Worm (Caenorhabditis elegans): ENCODE results near the gene pgam-5.
A peak's percentile ranks its signal among the peaks of the same experiment; 100 is the strongest.

Gene pgam-5

DNA sequence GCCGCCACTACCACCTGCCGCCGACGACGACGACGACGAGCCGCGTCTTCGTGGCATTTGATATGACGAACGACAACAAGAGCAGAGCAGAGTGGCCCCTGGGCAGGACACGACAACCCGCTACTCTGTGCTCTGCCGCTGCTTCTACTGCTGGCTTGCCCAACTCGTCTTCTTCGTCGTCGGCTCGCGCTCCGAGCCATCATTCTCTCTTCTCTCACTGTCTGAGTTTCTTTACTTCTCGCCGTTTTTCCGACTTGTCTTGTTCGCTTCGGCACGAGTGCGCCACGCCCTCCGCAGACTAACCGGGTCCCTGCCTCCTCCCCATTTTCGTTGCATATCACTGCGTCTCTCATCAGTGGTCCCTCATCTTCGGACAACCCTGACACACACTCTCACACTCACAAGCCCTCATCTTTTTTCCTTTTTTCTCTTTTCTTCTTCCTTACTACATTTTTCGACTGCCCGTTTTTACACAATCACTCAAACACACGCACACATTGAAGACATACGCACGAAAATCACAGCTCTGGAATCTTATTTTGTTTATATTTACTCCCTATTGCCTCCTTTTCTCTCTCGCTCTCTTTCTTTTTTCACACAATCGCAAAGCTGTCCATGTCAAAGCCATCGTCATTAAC is 43.6 kb upstream of the pgam-5 start (continued):
- TF ChIP-seq ceh-58 (GFP tag; IDR thresholded peaks at IDR 0.05): no peak
- no peak for TF ChIP-seq B0261.1 (tag; optimal IDR thresholded peaks at IDR 0.05)
- no peak for TF ChIP-seq D2030.7 (GFP tag; IDR thresholded peaks at IDR 0.05)
- no peak for TF ChIP-seq nfyb-1 (GFP tag; IDR thresholded peaks at IDR 0.05)
- no peak for TF ChIP-seq hrde-1 (tag; optimal IDR thresholded peaks at IDR 0.05; ENCODE audit: borderline replicate concordance)
- TF ChIP-seq rpc-1 (optimal IDR thresholded peaks at IDR 0.05): no peak
- no peak for TF ChIP-seq rpc-1 (tag; optimal IDR thresholded peaks at IDR 0.05)
- no peak for TF ChIP-seq C17E4.6 (GFP tag; IDR thresholded peaks at IDR 0.05)
- TF ChIP-seq B0336.3 (GFP tag; IDR thresholded peaks at IDR 0.05): no peak
- TF ChIP-seq ztf-26 (tag; optimal IDR thresholded peaks at IDR 0.05): no peak
- TF ChIP-seq attf-5 (GFP tag; optimal IDR thresholded peaks at IDR 0.05): peak; percentile 37
- no peak for TF ChIP-seq madf-10 (tag; optimal IDR thresholded peaks at IDR 0.05)
- no peak for TF ChIP-seq ztf-22 (GFP tag; optimal IDR thresholded peaks at IDR 0.05)
- no peak for TF ChIP-seq ztf-18 (tag; optimal IDR thresholded peaks at IDR 0.05)
- no peak for TF ChIP-seq snpc-4 (GFP tag; optimal IDR thresholded peaks at IDR 0.05)
- peak in 1 of 4 experiments; percentile 10 for TF ChIP-seq snpc-4 (tag; optimal IDR thresholded peaks at IDR 0.05)
- TF ChIP-seq ceh-91 (GFP tag; IDR thresholded peaks at IDR 0.05): no peak
- TF ChIP-seq Y79H2A.3 (GFP tag; conservative IDR thresholded peaks at IDR 0.05): no peak
- no peak for TF ChIP-seq ztf-6 (GFP tag; IDR thresholded peaks at IDR 0.05)
- TF ChIP-seq T07F8.4 (tag; optimal IDR thresholded peaks at IDR 0.05): no peak
- TF ChIP-seq K11D2.4 (GFP tag; IDR thresholded peaks at IDR 0.05): no peak
- TF ChIP-seq aptf-2 (GFP tag; conservative IDR thresholded peaks at IDR 0.05): no peak
- TF ChIP-seq let-607 (tag; optimal IDR thresholded peaks at IDR 0.05): no peak
- TF ChIP-seq fkh-3 (tag; optimal IDR thresholded peaks at IDR 0.05): no peak

DNA sequence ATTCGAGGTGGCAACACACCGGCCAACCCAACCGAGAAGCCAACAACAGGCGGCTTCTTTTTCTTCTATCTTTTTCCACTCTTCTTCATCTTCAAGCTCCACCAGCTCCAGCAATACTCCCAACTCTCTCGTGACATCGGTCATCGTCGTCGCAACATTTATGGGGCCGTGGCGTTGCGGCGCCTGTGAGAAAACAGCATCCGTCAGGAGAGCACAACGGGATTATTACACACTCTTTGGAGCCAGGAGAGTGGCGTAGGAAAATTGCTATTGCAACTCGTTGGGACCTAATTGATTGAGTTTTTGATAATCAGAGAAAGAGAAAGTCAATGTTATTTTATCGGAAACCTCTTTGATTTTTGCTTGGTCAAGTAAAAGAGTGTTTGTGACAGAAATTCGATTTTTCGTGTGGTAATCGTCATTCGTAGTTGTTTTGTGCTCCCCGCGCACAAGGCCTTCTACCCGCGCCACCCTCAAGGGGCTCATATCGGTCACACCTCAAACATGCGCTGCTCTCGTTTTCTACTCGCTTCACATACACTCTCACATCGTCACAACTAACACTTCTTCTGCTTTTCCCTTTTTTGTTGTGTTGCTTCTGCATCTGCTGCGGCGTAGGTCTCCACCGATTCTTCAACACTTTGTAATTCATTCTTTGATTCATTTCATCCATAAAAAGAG is 41.7 kb upstream of the pgam-5 start:
- TF ChIP-seq zfh-2 (GFP tag; conservative IDR thresholded peaks at IDR 0.05) (0 out of 2 replicates have a peak, but pooled peaks have one; percentile 26), efl-1 (GFP tag; optimal IDR thresholded peaks at IDR 0.05) (no peak), ztf-28 (GFP tag; IDR thresholded peaks at IDR 0.05) (peak; percentile 42; the same call in 1 of the 2 replicates)

DNA sequence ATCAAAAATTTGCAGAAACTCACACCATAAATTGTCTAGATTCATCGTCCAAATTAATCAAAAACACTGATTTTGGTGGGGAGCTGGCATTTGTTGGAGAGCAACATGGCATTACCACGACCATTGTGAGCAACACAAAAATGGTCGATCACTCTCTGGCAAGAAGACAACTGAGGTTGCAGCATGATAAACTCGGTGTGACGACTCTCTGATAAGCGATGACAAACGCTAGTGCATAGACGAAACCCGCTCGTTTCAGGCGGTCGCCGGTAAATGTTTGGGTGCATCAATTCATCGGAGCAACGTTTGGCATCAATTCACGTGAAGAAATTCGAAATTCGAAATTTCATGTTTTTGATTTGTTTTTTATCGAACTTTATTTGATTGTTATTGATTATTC is 40.5 kb upstream of the pgam-5 start:
- TF ChIP-seq nhr-27 (tag; optimal IDR thresholded peaks at IDR 0.05) (no peak), atf-7 (tag; optimal IDR thresholded peaks at IDR 0.05) (peak; percentile 31), repo-1 (tag; optimal IDR thresholded peaks at IDR 0.05) (no peak), efl-1 (GFP tag; optimal IDR thresholded peaks at IDR 0.05) (no peak), dox-1 (GFP tag; IDR thresholded peaks at IDR 0.05) (peak; percentile 47), fkh-3 (tag; optimal IDR thresholded peaks at IDR 0.05) (no peak), cebp-1 (GFP tag; IDR thresholded peaks at IDR 0.05) (no peak), cebp-1 (tag; optimal IDR thresholded peaks at IDR 0.05) (peak; percentile 6), nhr-80 (tag; optimal IDR thresholded peaks at IDR 0.05) (peak; percentile 94), ztf-28 (GFP tag; IDR thresholded peaks at IDR 0.05) (0 out of 2 replicates have a peak, but pooled peaks have one; percentile 24), lsy-27 (tag; optimal IDR thresholded peaks at IDR 0.05; ENCODE audit: borderline replicate concordance, insufficient read depth) (no peak), ets-4 (GFP tag; optimal IDR thresholded peaks at IDR 0.05) (peak; percentile 31)
